Worm (Caenorhabditis elegans): ENCODE data around the gene F58E6.8.

Gene F58E6.8

DNA sequence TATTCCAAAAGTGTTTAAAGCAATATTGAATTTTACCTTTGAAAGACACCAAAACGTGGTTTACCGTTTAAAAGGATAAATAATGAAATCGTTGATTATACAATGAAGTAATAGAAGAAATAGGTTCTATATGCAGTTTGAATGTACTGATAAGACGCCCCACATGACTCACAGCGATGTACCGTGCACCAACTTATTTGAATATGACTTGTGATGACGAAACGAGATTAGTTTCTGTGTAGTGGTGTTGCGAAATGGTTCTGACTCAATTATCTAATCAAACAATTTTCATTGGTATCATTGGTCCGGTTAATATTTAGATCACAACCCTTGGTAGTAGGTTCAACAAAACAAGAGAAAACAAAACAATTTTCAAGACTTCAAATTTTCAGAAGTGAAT, 44.5 kb downstream of the F58E6.8 start:
- TF ChIP-seq elt-2 (tag; optimal IDR thresholded peaks at IDR 0.05) = peak; percentile 81
- no peak for TF ChIP-seq unc-86 (tag; optimal IDR thresholded peaks at IDR 0.05)

DNA sequence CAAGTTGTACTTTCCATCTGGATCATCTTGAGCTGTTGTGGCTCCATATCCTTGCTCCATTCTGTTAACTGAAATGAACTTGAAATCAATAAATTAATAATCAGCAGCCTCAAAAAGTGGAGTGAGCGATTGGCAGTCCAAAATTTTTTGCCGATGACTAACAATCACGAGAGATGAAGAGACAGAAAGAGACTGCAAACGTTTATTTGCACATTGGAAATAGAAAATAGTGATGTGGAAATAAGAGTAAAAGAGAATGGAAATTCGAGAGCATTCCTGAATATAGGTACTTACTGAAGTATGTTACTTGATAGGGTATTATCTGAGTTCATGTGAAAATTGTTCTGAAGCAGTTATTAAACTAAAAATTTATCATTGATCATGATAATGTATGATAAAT, 45.9 kb downstream of the F58E6.8 start, which contains the start of gene tag-120:
tag-120 (minus strand) TSS at position 68 of the 400 bp plus-strand sequence.
- TF ChIP-seq ceh-48 (tag; optimal IDR thresholded peaks at IDR 0.05) (no peak), ceh-9 (tag; optimal IDR thresholded peaks at IDR 0.05) (no peak), tbx-2 (tag; optimal IDR thresholded peaks at IDR 0.05) (no peak), hlh-6 (tag; optimal IDR thresholded peaks at IDR 0.05) (no peak), ref-2 (tag; optimal IDR thresholded peaks at IDR 0.05) (no peak), fkh-6 (tag; optimal IDR thresholded peaks at IDR 0.05) (no peak), K09A11.1 (tag; optimal IDR thresholded peaks at IDR 0.05; ENCODE audit: insufficient read depth) (no peak), pag-3 (tag; optimal IDR thresholded peaks at IDR 0.05; ENCODE audit: borderline replicate concordance) (no peak)

DNA sequence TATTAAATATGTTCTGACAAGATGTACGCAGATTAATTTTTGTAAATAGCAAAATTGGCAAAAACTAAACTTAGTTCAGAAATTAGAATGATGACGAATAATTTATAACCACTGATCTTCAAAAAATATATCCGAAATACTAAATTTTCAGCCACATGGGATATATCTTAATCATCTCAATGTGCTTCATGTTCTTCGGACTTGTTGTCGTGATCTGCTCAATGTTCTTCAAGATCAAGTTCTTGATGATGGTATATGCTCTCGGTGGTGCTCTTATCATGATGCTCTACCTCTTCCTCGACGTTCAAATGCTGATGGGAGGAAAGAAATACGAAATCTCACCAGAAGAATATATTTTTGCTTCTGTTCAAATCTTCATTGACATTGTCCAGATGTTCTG, 49.0 kb downstream of the F58E6.8 start:
- no peak for TF ChIP-seq hlh-8 (tag; optimal IDR thresholded peaks at IDR 0.05)
- no peak for TF ChIP-seq elt-4 (tag; optimal IDR thresholded peaks at IDR 0.05)
- TF ChIP-seq K02D7.2 (tag; optimal IDR thresholded peaks at IDR 0.05) = no peak
- TF ChIP-seq tbx-7 (tag; optimal IDR thresholded peaks at IDR 0.05) = no peak
- TF ChIP-seq elt-2 (tag; optimal IDR thresholded peaks at IDR 0.05) = no peak
- no peak for TF ChIP-seq ama-1 (optimal IDR thresholded peaks at IDR 0.05)
- no peak for TF ChIP-seq pha-4 (tag; optimal IDR thresholded peaks at IDR 0.05)
- no peak for TF ChIP-seq hlh-30 (tag; optimal IDR thresholded peaks at IDR 0.05; ENCODE audit: insufficient read depth)
- TF ChIP-seq fkh-10 (GFP tag; optimal IDR thresholded peaks at IDR 0.05) = no peak
- no peak for TF ChIP-seq sox-4 (tag; optimal IDR thresholded peaks at IDR 0.05)
- TF ChIP-seq ahr-1 (tag; optimal IDR thresholded peaks at IDR 0.05) = no peak
- TF ChIP-seq C38D4.7 (GFP tag; optimal IDR thresholded peaks at IDR 0.05) = no peak
- no peak for TF ChIP-seq K09A11.1 (tag; optimal IDR thresholded peaks at IDR 0.05; ENCODE audit: insufficient read depth)

All from whole organism, late embryonic.